Fruit fly (Drosophila melanogaster): ENCODE data around the gene dac.

Gene dac

DNA sequence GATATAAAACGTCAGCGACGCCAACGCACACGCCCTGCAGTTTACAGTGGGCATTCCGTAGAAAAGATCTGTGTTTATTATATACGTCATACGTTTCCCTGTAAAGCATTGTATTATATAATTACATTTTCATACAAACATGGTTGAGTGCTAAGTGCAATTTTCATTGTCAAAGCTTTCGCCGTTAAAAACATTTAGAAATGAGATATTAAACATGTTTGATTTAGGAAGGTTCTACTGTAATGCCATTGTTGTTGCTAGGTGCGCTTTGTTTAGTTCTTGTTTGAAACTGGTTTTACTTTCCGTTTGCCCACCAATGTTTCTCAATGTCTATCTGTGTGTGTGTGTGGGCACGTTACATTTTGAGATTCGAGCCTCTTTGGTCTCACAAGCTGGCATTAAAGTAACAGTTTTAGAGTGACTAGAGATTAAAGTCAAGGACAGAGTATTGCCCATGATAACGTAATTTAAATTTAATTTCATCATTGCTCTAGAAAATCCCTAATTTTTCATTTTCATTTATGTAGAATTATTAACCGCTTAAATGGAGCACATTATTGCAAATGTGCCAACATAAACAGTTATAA, 6.9 kb upstream of the dac start (continued):
- no peak for TF ChIP-seq luna (GFP tag; optimal IDR thresholded peaks at IDR 0.05)
- TF ChIP-seq CG12236 (GFP tag; optimal IDR thresholded peaks at IDR 0.05): peak; percentile 26
- TF ChIP-seq jigr1 (GFP tag; IDR thresholded peaks at IDR 0.05): no peak
- TF ChIP-seq Poxn (GFP tag; IDR thresholded peaks at IDR 0.05): 0 out of 2 replicates have a peak, but pooled peaks have one; percentile 14
- TF ChIP-seq shn (GFP tag; optimal IDR thresholded peaks at IDR 0.05): peak; percentile 56
- peak; percentile 45 for TF ChIP-seq cg (GFP tag; optimal IDR thresholded peaks at IDR 0.05)
- peak; percentile 72 for TF ChIP-seq CG6813 (GFP tag; optimal IDR thresholded peaks at IDR 0.05)
- TF ChIP-seq CG11085 (GFP tag; IDR thresholded peaks at IDR 0.05): peak; percentile 46; the same call in 1 of the 2 replicates
- peak; percentile 79 for TF ChIP-seq CG30403 (GFP tag; optimal IDR thresholded peaks at IDR 0.05)
- peak; percentile 68 for TF ChIP-seq CG3847 (GFP tag; IDR thresholded peaks at IDR 0.05)
- no peak for TF ChIP-seq ham (GFP tag; IDR thresholded peaks at IDR 0.05)
- TF ChIP-seq ewg (GFP tag; optimal IDR thresholded peaks at IDR 0.05): peak; percentile 48
- TF ChIP-seq ems (GFP tag; optimal IDR thresholded peaks at IDR 0.05): peak; percentile 77
- TF ChIP-seq Aef1 (GFP tag; IDR thresholded peaks at IDR 0.05): peak; percentile 66
- TF ChIP-seq Taf1 (GFP tag; IDR thresholded peaks at IDR 0.05): peak; percentile 56; the same call in 1 of the 2 replicates
- peak; percentile 34 for TF ChIP-seq CG10543 (GFP tag; optimal IDR thresholded peaks at IDR 0.05)
- peak; percentile 83 for TF ChIP-seq ara (GFP tag; IDR thresholded peaks at IDR 0.05)
- TF ChIP-seq CG1602 (GFP tag; optimal IDR thresholded peaks at IDR 0.05): peak; percentile 64
- peak; percentile 74 for TF ChIP-seq fd3F (GFP tag; optimal IDR thresholded peaks at IDR 0.05)
- TF ChIP-seq chif (GFP tag; optimal IDR thresholded peaks at IDR 0.05): peak; percentile 53 to 83
- peak in 1 of 2 experiments; percentile 48 for TF ChIP-seq Hr78 (GFP tag; optimal IDR thresholded peaks at IDR 0.05)
- TF ChIP-seq crol (GFP tag; IDR thresholded peaks at IDR 0.05): 0 out of 2 replicates have a peak, but pooled peaks have one; percentile 25
- TF ChIP-seq Eip74EF (GFP tag; optimal IDR thresholded peaks at IDR 0.05): peak in 1 of 2 experiments; percentile 62
- peak; percentile 76 for TF ChIP-seq CG11723 (GFP tag; optimal IDR thresholded peaks at IDR 0.05)
- no peak for TF ChIP-seq pita (GFP tag; optimal IDR thresholded peaks at IDR 0.05)
- TF ChIP-seq nerfin-2 (GFP tag; IDR thresholded peaks at IDR 0.05; ENCODE audit: partially characterized antibody): no peak
- TF ChIP-seq Dll (GFP tag; IDR thresholded peaks at IDR 0.05; ENCODE audit: partially characterized antibody): no peak
- TF ChIP-seq CG7745 (tag; optimal IDR thresholded peaks at IDR 0.05): no peak
- TF ChIP-seq Sry-β (GFP tag; optimal IDR thresholded peaks at IDR 0.05): no peak
- TF ChIP-seq CG14965 (GFP tag; optimal IDR thresholded peaks at IDR 0.05; ENCODE audit: borderline replicate concordance): no peak
- TF ChIP-seq unc-4 (GFP tag; IDR thresholded peaks at IDR 0.05; ENCODE audit: partially characterized antibody): no peak
- peak; percentile 58; the same call in 2 of the 3 replicates for TF ChIP-seq CG14050 (GFP tag; IDR thresholded peaks at IDR 0.05)
- peak; percentile 44 for TF ChIP-seq HLH54F (GFP tag; optimal IDR thresholded peaks at IDR 0.05)
- no peak for TF ChIP-seq CG7987 (GFP tag; optimal IDR thresholded peaks at IDR 0.05)
- TF ChIP-seq CG17568 (GFP tag; optimal IDR thresholded peaks at IDR 0.05): peak; percentile 64
- TF ChIP-seq jumu (GFP tag; optimal IDR thresholded peaks at IDR 0.05): peak; percentile 57
- TF ChIP-seq Vsx1 (GFP tag; optimal IDR thresholded peaks at IDR 0.05): peak; percentile 77
- no peak for TF ChIP-seq CG3726 (GFP tag; IDR thresholded peaks at IDR 0.05)
- TF ChIP-seq CG7963 (GFP tag; IDR thresholded peaks at IDR 0.05; ENCODE audit: partially characterized antibody): no peak
- peak; percentile 73 for TF ChIP-seq CG14441 (GFP tag; IDR thresholded peaks at IDR 0.05)
- TF ChIP-seq gcm (GFP tag; optimal IDR thresholded peaks at IDR 0.05): peak; percentile 80
- TF ChIP-seq aop (GFP tag; IDR thresholded peaks at IDR 0.05): no peak
- peak; percentile 54 for TF ChIP-seq sug (tag; optimal IDR thresholded peaks at IDR 0.05)
- TF ChIP-seq kah (GFP tag; optimal IDR thresholded peaks at IDR 0.05): peak; percentile 44
- peak; percentile 47 for TF ChIP-seq zfh2 (GFP tag; optimal IDR thresholded peaks at IDR 0.05)
- peak; percentile 48; the same call in 1 of the 3 replicates for TF ChIP-seq Dbx (GFP tag; IDR thresholded peaks at IDR 0.05)
- TF ChIP-seq sr (GFP tag; IDR thresholded peaks at IDR 0.05): peak; percentile 86; the same call in 1 of the 3 replicates
- TF ChIP-seq her (GFP tag; optimal IDR thresholded peaks at IDR 0.05): no peak
- TF ChIP-seq Ravus (GFP tag; IDR thresholded peaks at IDR 0.05): no peak; the same call in 1 of the 2 replicates

All from whole organism, embryonic.